Worm (Caenorhabditis elegans): ENCODE measurements around the gene acs-5.
A peak's percentile ranks its signal among the peaks of the same experiment; 100 is the strongest.

The acs-5 gene

DNA sequence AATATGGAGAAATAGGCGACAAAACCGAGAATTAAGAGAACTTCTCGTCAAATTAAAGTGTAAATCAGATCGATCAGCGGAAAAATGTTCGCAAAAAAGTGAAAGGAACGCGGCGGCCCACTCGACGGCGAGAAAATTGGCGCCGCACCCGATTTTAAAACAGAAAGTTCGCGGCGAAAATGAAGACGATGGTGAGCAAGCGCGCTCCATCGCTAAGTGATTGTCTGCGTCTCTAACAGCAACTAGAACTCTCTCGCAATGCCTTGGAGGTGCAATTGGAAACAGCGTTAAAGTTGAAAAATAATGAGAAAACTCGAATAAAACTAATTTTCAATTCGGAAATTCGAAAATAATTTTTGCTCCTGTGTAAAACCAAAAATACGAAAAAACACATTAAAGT, 13.3 kb downstream of the acs-5 start (continued):
- no peak for TF ChIP-seq arid-1 (GFP tag; conservative IDR thresholded peaks at IDR 0.05)

DNA sequence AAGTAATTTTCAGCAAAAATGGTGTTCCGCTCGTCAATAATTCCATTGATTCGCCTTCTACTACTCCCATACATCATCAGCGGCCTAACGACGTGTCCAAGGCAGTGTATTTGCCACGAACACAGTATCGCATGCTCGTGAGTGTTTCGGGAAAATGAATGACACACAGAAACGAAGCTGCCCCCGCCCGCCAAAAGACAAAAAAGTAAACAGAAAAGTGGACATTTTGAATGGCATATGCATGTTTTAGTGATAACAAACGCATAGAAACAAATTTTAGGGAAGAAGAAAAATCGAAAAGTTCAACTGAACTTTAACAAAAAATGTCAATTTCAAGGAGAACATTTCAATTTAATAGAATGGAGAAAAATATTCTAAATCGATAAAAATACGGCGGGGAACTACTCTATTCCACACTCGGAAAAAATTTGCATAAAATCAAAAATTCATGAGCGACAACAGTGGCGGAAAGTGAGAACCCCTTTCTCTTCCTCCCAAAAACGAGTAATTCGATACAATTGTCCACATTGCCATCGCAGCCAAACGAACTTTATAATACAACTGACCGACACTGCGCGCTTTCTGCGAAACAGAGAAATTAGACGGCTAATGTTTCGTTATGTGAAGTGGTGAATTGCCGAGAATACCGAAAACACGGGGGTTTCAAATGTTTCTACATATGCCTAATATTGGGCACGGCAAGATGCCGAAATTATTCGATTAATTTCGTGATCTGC, 14.7 kb downstream of the acs-5 start:
- TF ChIP-seq hmg-1.1 (GFP tag; IDR thresholded peaks at IDR 0.05) (no peak), hlh-30 (tag; optimal IDR thresholded peaks at IDR 0.05; ENCODE audit: insufficient read depth) (peak; percentile 30), dve-1 (tag; optimal IDR thresholded peaks at IDR 0.05; ENCODE audit: insufficient read depth) (peak; percentile 27), lin-38 (GFP tag; IDR thresholded peaks at IDR 0.05) (peak; percentile 39), tag-97 (GFP tag; IDR thresholded peaks at IDR 0.05) (no peak), F37D6.2 (tag; optimal IDR thresholded peaks at IDR 0.05) (no peak), aha-1 (tag) (peak; percentile 92), Y75B8A.6 (GFP tag; IDR thresholded peaks at IDR 0.05) (no peak), daf-12 (tag; optimal IDR thresholded peaks at IDR 0.05) (no peak), daf-16 (GFP tag; optimal IDR thresholded peaks at IDR 0.05) (no peak), daf-16 (tag; optimal IDR thresholded peaks at IDR 0.05) (peak; percentile 87), dmd-6 (GFP tag; IDR thresholded peaks at IDR 0.05) (peak; percentile 87), pqm-1 (tag; optimal IDR thresholded peaks at IDR 0.05) (peak; percentile 39), nhr-28 (tag; optimal IDR thresholded peaks at IDR 0.05) (peak; percentile 36), D1046.2 (GFP tag; IDR thresholded peaks at IDR 0.05) (no peak), hlh-11 (tag; optimal IDR thresholded peaks at IDR 0.05) (peak; percentile 48), tra-1 (GFP tag; IDR thresholded peaks at IDR 0.05) (0 out of 2 replicates have a peak, but pooled peaks have one; percentile 50), nhr-77 (tag; optimal IDR thresholded peaks at IDR 0.05) (no peak)

DNA sequence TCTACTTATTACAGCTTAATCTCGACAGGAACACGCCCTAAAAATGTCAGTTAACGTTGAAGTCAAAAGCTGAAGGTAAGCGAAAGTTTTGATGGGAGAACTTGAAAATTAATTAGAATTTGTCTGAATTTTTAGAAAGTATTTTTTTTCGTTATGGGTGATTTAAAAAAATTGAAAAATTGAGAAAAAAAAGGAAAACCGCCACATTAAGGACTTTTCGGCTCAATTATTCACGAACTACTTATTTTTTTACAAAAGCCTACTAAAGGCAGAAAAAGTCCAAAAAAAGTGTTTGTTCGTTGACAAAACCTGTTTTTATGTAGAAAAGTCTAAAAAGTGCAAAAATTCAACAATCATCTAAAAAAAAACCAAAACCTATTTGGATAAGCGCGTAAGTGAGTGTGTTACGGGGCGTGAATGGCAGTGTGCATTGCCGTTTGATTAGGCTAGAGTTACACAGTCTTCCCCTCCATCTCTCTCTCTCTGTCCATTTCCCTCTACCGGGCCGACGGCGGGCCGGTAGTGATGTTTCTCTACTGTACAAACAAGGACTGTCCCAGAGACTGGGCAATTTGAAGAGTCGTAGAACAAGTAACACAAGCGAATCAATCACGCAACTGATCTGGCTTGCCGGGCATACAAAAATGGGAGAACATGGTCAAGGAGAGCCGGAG, 15.8 kb downstream of the acs-5 start, which contains the start of gene lron-13:
Gene lron-13 (plus strand): TSS at position 15 of the 674 bp plus-strand sequence.
- TF ChIP-seq sdz-12 (GFP tag; optimal IDR thresholded peaks at IDR 0.05) (no peak), hlh-30 (tag; optimal IDR thresholded peaks at IDR 0.05; ENCODE audit: insufficient read depth) (no peak), dmd-8 (GFP tag; IDR thresholded peaks at IDR 0.05) (no peak), mdl-1 (tag; optimal IDR thresholded peaks at IDR 0.05) (no peak), T20F7.1 (GFP tag; optimal IDR thresholded peaks at IDR 0.05) (no peak), nhr-237 (tag; optimal IDR thresholded peaks at IDR 0.05) (no peak), D1046.2 (GFP tag; IDR thresholded peaks at IDR 0.05) (no peak), gei-8 (GFP tag; optimal IDR thresholded peaks at IDR 0.05) (no peak), Y75B8A.6 (GFP tag; IDR thresholded peaks at IDR 0.05) (no peak), snpc-1.2 (GFP tag; IDR thresholded peaks at IDR 0.05) (no peak), mes-2 (tag; optimal IDR thresholded peaks at IDR 0.05; ENCODE audit: poor library complexity, severe bottlenecking) (peak; percentile 54), ctbp-1 (GFP tag; IDR thresholded peaks at IDR 0.05) (no peak), lin-38 (GFP tag; IDR thresholded peaks at IDR 0.05) (no peak), Y5F2A.4 (GFP tag; optimal IDR thresholded peaks at IDR 0.05) (no peak), nhr-6 (tag; optimal IDR thresholded peaks at IDR 0.05) (no peak), lsy-2 (tag; optimal IDR thresholded peaks at IDR 0.05) (no peak), F44E2.7 (GFP tag; IDR thresholded peaks at IDR 0.05) (no peak), dmd-6 (GFP tag; IDR thresholded peaks at IDR 0.05) (peak; percentile 37), spr-1 (tag; optimal IDR thresholded peaks at IDR 0.05) (no peak), dve-1 (tag; optimal IDR thresholded peaks at IDR 0.05; ENCODE audit: insufficient read depth) (peak; percentile 45), ceh-44 (GFP tag; IDR thresholded peaks at IDR 0.05) (no peak), daf-12 (tag; optimal IDR thresholded peaks at IDR 0.05) (no peak), nhr-102 (tag; optimal IDR thresholded peaks at IDR 0.05) (no peak), daf-8 (GFP tag; IDR thresholded peaks at IDR 0.05) (no peak), F37D6.2 (tag; optimal IDR thresholded peaks at IDR 0.05) (no peak), zag-1 (tag; optimal IDR thresholded peaks at IDR 0.05) (no peak), nhr-28 (tag; optimal IDR thresholded peaks at IDR 0.05) (peak; percentile 68), snpc-4 (tag; optimal IDR thresholded peaks at IDR 0.05) (no peak), nhr-76 (tag; optimal IDR thresholded peaks at IDR 0.05) (no peak), pqm-1 (tag; optimal IDR thresholded peaks at IDR 0.05) (peak; percentile 45), duxl-1 (tag; optimal IDR thresholded peaks at IDR 0.05; ENCODE audit: poor library complexity) (no peak), mxl-3 (GFP tag; optimal IDR thresholded peaks at IDR 0.05) (peak; percentile 31), tra-1 (GFP tag; IDR thresholded peaks at IDR 0.05) (no peak), madf-9 (GFP tag; conservative IDR thresholded peaks at IDR 0.05) (0 out of 2 replicates have a peak, but pooled peaks have one; percentile 4), lin-1 (GFP tag; IDR thresholded peaks at IDR 0.05) (no peak), ztf-11 (tag; optimal IDR thresholded peaks at IDR 0.05) (no peak)

Measured in whole organism, L4 larva.